Worm (Caenorhabditis elegans): Measurements from ENCODE around the gene F22B5.5.
A peak's percentile ranks its signal among the peaks of the same experiment; 100 is the strongest.

Gene F22B5.5

DNA sequence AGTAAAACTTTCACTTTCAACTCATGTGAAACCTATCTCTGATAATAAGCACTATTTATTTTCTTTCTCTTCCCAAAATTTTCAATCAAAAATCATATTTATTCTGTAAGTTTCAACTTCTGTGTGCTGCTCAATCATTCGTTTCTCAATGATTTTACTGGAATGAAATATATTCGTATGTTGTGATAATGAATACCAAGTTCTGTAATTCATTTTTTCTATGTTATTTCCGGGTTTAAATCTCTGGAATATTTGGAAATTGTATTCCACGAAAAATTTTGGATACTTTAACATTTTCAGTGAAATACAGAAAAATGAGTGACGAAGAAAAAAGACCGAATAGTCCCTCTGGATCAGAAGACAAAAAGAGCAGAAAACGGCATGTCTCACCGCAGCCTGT, 13.4 kb upstream of the F22B5.5 start, which contains the start of gene M05D6.2:
Gene M05D6.2 (plus strand): TSS at position 301 of the 400 bp plus-strand sequence.
- TF ChIP-seq lin-13 (GFP tag; optimal IDR thresholded peaks at IDR 0.05) (no peak), nhr-10 (tag; optimal IDR thresholded peaks at IDR 0.05) (no peak)

DNA sequence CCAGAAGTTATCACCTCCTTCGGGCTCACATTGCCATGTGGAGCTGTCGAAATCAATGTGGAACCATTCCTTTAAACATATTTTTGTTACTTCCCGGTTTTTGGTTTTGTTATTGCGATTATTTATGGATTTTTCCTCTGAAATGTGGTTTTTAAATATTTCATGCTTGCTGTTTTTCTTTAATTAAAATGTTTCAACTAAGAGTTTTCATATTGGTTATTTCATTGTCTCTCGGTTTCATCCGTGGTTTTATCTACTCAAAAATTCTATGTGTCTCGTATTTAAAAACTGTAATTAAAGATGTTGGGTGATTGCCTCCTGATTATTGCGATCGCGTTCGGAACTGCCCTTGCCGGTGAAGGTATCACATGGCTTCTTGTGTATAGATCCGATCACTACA, 12.5 kb upstream of the F22B5.5 start, which contains the start of gene F22B5.10:
Gene F22B5.10 (plus strand): TSS at position 301 of the 400 bp plus-strand sequence.
- TF ChIP-seq ama-1 (optimal IDR thresholded peaks at IDR 0.05) (no peak), mbf-1 (tag; optimal IDR thresholded peaks at IDR 0.05) (no peak), mdl-1 (tag; optimal IDR thresholded peaks at IDR 0.05) (no peak), R02D3.7 (tag; optimal IDR thresholded peaks at IDR 0.05) (no peak), lin-39 (tag; optimal IDR thresholded peaks at IDR 0.05) (no peak), sma-9 (GFP tag; optimal IDR thresholded peaks at IDR 0.05) (no peak), sma-9 (tag; optimal IDR thresholded peaks at IDR 0.05) (no peak)

DNA sequence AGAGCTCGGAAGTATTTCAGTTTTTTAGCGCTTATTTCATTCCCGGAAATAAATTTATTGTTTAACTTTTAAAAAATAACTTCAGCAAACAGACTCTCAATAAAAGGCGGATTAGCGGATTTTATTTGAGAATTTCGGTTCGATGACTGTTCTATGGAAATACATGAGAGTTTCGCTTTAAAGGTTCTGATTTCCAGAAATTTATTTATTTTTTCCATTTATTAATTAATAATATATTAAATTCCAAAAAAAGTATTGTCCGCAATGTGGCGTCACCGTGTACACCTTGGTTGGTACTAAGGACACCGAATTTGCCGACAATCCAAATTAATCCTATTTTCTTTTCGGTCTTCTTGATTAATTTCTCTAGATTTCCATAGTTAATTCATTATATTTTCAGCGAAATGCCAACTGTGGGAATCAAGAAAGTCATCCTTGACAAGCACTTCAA, 10.1 kb upstream of the F22B5.5 start, which contains the start of gene fars-3:
Gene fars-3 (plus strand): TSS at position 401 of the 451 bp plus-strand sequence.
- TF ChIP-seq unc-62 (GFP tag; optimal IDR thresholded peaks at IDR 0.05): no peak
- no peak for TF ChIP-seq lin-39 (tag; optimal IDR thresholded peaks at IDR 0.05)
- no peak for TF ChIP-seq nhr-12 (tag; optimal IDR thresholded peaks at IDR 0.05)
- TF ChIP-seq lin-11 (tag; optimal IDR thresholded peaks at IDR 0.05): no peak
- no peak for TF ChIP-seq ceh-82 (tag; optimal IDR thresholded peaks at IDR 0.05)
- no peak for TF ChIP-seq mbf-1 (tag; optimal IDR thresholded peaks at IDR 0.05)
- TF ChIP-seq elt-3 (tag; optimal IDR thresholded peaks at IDR 0.05): no peak
- no peak for TF ChIP-seq egl-27 (tag; optimal IDR thresholded peaks at IDR 0.05)
- no peak for TF ChIP-seq R02D3.7 (tag; optimal IDR thresholded peaks at IDR 0.05)
- no peak for TF ChIP-seq mab-5 (tag; optimal IDR thresholded peaks at IDR 0.05)
- TF ChIP-seq nhr-23 (tag; optimal IDR thresholded peaks at IDR 0.05): no peak
- peak in 1 of 2 experiments; percentile 49 for TF ChIP-seq lsy-2 (tag; optimal IDR thresholded peaks at IDR 0.05)
- no peak for TF ChIP-seq mdl-1 (tag; optimal IDR thresholded peaks at IDR 0.05)
- TF ChIP-seq crh-2 (tag; optimal IDR thresholded peaks at IDR 0.05): no peak
- TF ChIP-seq C34F6.9 (tag; optimal IDR thresholded peaks at IDR 0.05): peak; percentile 39
- no peak for TF ChIP-seq nhr-10 (tag; optimal IDR thresholded peaks at IDR 0.05)
- TF ChIP-seq lin-13 (GFP tag; optimal IDR thresholded peaks at IDR 0.05): no peak
- TF ChIP-seq blmp-1 (tag; optimal IDR thresholded peaks at IDR 0.05; ENCODE audit: insufficient read depth): no peak
- TF ChIP-seq ama-1 (optimal IDR thresholded peaks at IDR 0.05): peak; percentile 26
- TF ChIP-seq gmeb-1 (tag; optimal IDR thresholded peaks at IDR 0.05): no peak
- no peak for TF ChIP-seq ztf-11 (tag; optimal IDR thresholded peaks at IDR 0.05)

DNA sequence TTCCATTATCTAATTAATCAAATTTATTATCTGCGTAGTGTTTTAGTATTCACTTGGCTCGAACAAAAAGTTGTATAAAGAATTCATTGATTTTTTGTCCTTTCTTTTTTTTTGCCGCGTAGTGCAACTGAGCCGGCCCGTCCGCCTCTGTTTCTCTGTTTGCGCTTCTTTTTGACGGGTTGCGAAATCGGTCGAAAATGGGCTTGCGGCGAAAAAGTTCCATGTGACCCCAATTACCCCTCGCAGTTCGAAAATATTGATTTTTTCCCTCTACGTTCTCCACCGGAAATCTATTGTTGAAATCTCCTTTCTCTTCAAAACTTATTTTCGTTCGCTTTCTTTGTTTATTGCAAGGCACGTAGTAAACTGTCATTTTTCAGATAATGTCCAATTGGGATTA, 3.0 kb upstream of the F22B5.5 start, which contains the start of gene zyg-9:
Gene zyg-9 (plus strand): TSS at position 381 of the 400 bp plus-strand sequence.
- TF ChIP-seq ztf-4 (tag; optimal IDR thresholded peaks at IDR 0.05) (no peak), unc-62 (GFP tag; optimal IDR thresholded peaks at IDR 0.05) (no peak), ama-1 (optimal IDR thresholded peaks at IDR 0.05) (no peak), ceh-82 (tag; optimal IDR thresholded peaks at IDR 0.05) (no peak), Y55F3AM.14 (GFP tag; optimal IDR thresholded peaks at IDR 0.05) (no peak), sma-3 (GFP tag; optimal IDR thresholded peaks at IDR 0.05) (no peak), elt-1 (tag; optimal IDR thresholded peaks at IDR 0.05) (no peak), crh-2 (tag; optimal IDR thresholded peaks at IDR 0.05) (no peak), nhr-129 (tag; optimal IDR thresholded peaks at IDR 0.05) (peak; percentile 26), unc-39 (tag; optimal IDR thresholded peaks at IDR 0.05) (no peak), peb-1 (tag; optimal IDR thresholded peaks at IDR 0.05) (no peak), zag-1 (tag; optimal IDR thresholded peaks at IDR 0.05) (no peak), lsy-2 (tag; optimal IDR thresholded peaks at IDR 0.05) (peak in 1 of 2 experiments; percentile 29), alr-1 (tag; optimal IDR thresholded peaks at IDR 0.05) (no peak), nhr-23 (tag; optimal IDR thresholded peaks at IDR 0.05) (no peak), nhr-237 (tag; optimal IDR thresholded peaks at IDR 0.05) (no peak), nhr-6 (tag; optimal IDR thresholded peaks at IDR 0.05) (no peak), mdl-1 (tag; optimal IDR thresholded peaks at IDR 0.05) (no peak), F13H6.1 (tag; optimal IDR thresholded peaks at IDR 0.05) (no peak), ztf-1 (GFP tag; conservative IDR thresholded peaks at IDR 0.05) (no peak), dmd-4 (tag; optimal IDR thresholded peaks at IDR 0.05) (no peak), sem-4 (tag; optimal IDR thresholded peaks at IDR 0.05) (no peak), skn-1 (tag; optimal IDR thresholded peaks at IDR 0.05) (no peak), mbf-1 (tag; optimal IDR thresholded peaks at IDR 0.05) (no peak), C34F6.9 (tag; optimal IDR thresholded peaks at IDR 0.05) (peak; percentile 63), fos-1 (tag; optimal IDR thresholded peaks at IDR 0.05) (no peak), elt-3 (tag; optimal IDR thresholded peaks at IDR 0.05) (no peak), ztf-11 (tag; optimal IDR thresholded peaks at IDR 0.05) (no peak), nhr-12 (tag; optimal IDR thresholded peaks at IDR 0.05) (no peak), unc-55 (GFP tag; optimal IDR thresholded peaks at IDR 0.05) (peak; percentile 30)

All from whole organism, L2 larva.